Worm (Caenorhabditis elegans) whole organism, L1 larva: ENCODE measurements around the gene cone-1.

Experiments used
- C34B4.2 ChIP-seq: sonication (generic microtip); optimal IDR thresholded peaks from 2 replicates; lab custom pipeline; 2017; ENCODE audit warnings: mild to moderate bottlenecking, missing genetic modification characterization, missing compliant biosample characterization
- F16B12.6 ChIP-seq: fragments of 150-350 bp; optimal IDR thresholded peaks from 2 replicates; lab custom pipeline; 2014; ENCODE audit warnings: missing biosample characterization, missing genetic modification characterization
- alr-1 ChIP-seq: fragments of 200-800 bp; sonication (Bioruptor generic); optimal IDR thresholded peaks from 2 replicates; lab custom pipeline; 2018; ENCODE audit warnings: borderline replicate concordance, mild to moderate bottlenecking, missing genetic modification characterization, missing compliant biosample characterization
- aly-2 ChIP-seq: fragments of 150-350 bp; optimal IDR thresholded peaks from 2 replicates; lab custom pipeline; 2014; ENCODE audit warnings: missing biosample characterization, missing genetic modification characterization
- ama-1 ChIP-seq: fragments of 150-350 bp; optimal IDR thresholded peaks from 2 replicates; lab custom pipeline; 2014
- blmp-1 ChIP-seq: fragments of 150-350 bp; optimal IDR thresholded peaks from 2 replicates; lab custom pipeline; 2014; ENCODE audit warnings: missing biosample characterization, missing genetic modification characterization
- ceh-82 ChIP-seq, 3 experiments: fragments of 150-350 bp in 1 of 3; sonication (generic microtip) in 2 of 3; optimal IDR thresholded peaks; 2 replicates each; lab custom pipeline; 2014 to 2017; ENCODE audit warnings: missing biosample characterization in 3 of 3, missing genetic modification characterization in 3 of 3
- ceh-88 ChIP-seq: fragments of 200-800 bp; sonication (Bioruptor generic); IDR thresholded peaks from 2 replicates; pipeline ENCODE4 v1.3.6; 2022; ENCODE audit warnings: missing genetic modification characterization, missing compliant biosample characterization
- dpl-1 ChIP-seq, 3 experiments: fragments of 150-350 bp in 2 of 3; sonication (generic microtip) in 1 of 3; optimal IDR thresholded peaks; 2 replicates each; lab custom pipeline; 2014 to 2017; ENCODE audit warnings: missing biosample characterization in 3 of 3, missing genetic modification characterization in 3 of 3, missing genetic modification reagents in 3 of 3
- dsc-1 ChIP-seq: sonication (generic microtip); optimal IDR thresholded peaks from 2 replicates; lab custom pipeline; 2016; ENCODE audit warnings: mild to moderate bottlenecking, missing genetic modification characterization, missing compliant biosample characterization
- efl-1 ChIP-seq, 4 experiments: fragments of 150-350 bp; optimal IDR thresholded peaks in 3 of 4; peaks in 1 of 4; 1 replicate in 1 of 4; 2 replicates in 3 of 4; lab custom pipeline; 2014; ENCODE audit warnings: missing biosample characterization in 2 of 4, missing genetic modification characterization in 2 of 4, missing genetic modification reagents in 2 of 4
- efl-3 ChIP-seq: fragments of 200-800 bp; sonication (Bioruptor generic); optimal IDR thresholded peaks from 2 replicates; lab custom pipeline; 2018; ENCODE audit warnings: mild to moderate bottlenecking, missing genetic modification characterization, missing compliant biosample characterization
- egl-13 ChIP-seq: sonication (generic microtip); optimal IDR thresholded peaks from 2 replicates; lab custom pipeline; 2016; ENCODE audit warnings: missing genotype, missing genetic modification reagents, missing genetic modification characterization, missing compliant biosample characterization
- ets-5 ChIP-seq: fragments of 200-800 bp; sonication (Bioruptor generic); IDR thresholded peaks from 2 replicates; pipeline ENCODE4 v1.3.6; 2022; ENCODE audit warnings: missing genetic modification characterization, missing compliant biosample characterization
- fkh-10 ChIP-seq: sonication (generic microtip); optimal IDR thresholded peaks from 2 replicates; lab custom pipeline; 2017; ENCODE audit warnings: missing biosample characterization, missing genetic modification reagents, missing genetic modification characterization
- fos-1 ChIP-seq: fragments of 150-350 bp; optimal IDR thresholded peaks from 2 replicates; lab custom pipeline; 2014; ENCODE audit warnings: missing biosample characterization, missing genetic modification characterization
- hlh-4 ChIP-seq: sonication (generic microtip); optimal IDR thresholded peaks from 2 replicates; lab custom pipeline; 2016; ENCODE audit warnings: mild to moderate bottlenecking, missing genetic modification characterization, missing compliant biosample characterization
- hpl-2 ChIP-seq: fragments of 150-350 bp; optimal IDR thresholded peaks from 2 replicates; lab custom pipeline; 2014; ENCODE audit warnings: missing biosample characterization, missing genetic modification reagents, missing genetic modification characterization
- irx-1 ChIP-seq: sonication (generic microtip); optimal IDR thresholded peaks from 2 replicates; lab custom pipeline; 2016; ENCODE audit warnings: missing genetic modification characterization, missing compliant biosample characterization
- lin-13 ChIP-seq: fragments of 150-350 bp; optimal IDR thresholded peaks from 2 replicates; lab custom pipeline; 2014; ENCODE audit warnings: missing biosample characterization, missing genetic modification reagents, missing genetic modification characterization
- lin-35 ChIP-seq, 2 experiments: fragments of 150-350 bp; optimal IDR thresholded peaks; 2 replicates each; lab custom pipeline; 2014; ENCODE audit warnings: missing biosample characterization in 2 of 2, missing genetic modification characterization in 2 of 2, missing genetic modification reagents in 2 of 2
- lsy-2 ChIP-seq, 2 experiments: fragments of 150-350 bp; optimal IDR thresholded peaks; 2 replicates each; lab custom pipeline; 2014; ENCODE audit warnings: missing biosample characterization in 2 of 2, missing genetic modification characterization in 2 of 2
- mab-9 ChIP-seq: fragments of 200-800 bp; sonication (Bioruptor generic); IDR thresholded peaks from 2 replicates; pipeline ENCODE4 v1.3.6; 2022; ENCODE audit warnings: missing genetic modification reagents, missing genetic modification characterization, missing compliant biosample characterization
- mef-2 ChIP-seq: fragments of 150-350 bp; optimal IDR thresholded peaks from 2 replicates; lab custom pipeline; 2014; ENCODE audit warnings: missing biosample characterization, missing genetic modification characterization
- mep-1 ChIP-seq: fragments of 150-350 bp; optimal IDR thresholded peaks from 2 replicates; lab custom pipeline; 2014; ENCODE audit warnings: missing biosample characterization, missing genetic modification characterization
- nhr-20 ChIP-seq: sonication (generic microtip); optimal IDR thresholded peaks from 2 replicates; lab custom pipeline; 2016; ENCODE audit warnings: mild to moderate bottlenecking, missing genetic modification characterization, missing compliant biosample characterization
- nhr-28 ChIP-seq: fragments of 150-350 bp; optimal IDR thresholded peaks from 2 replicates; lab custom pipeline; 2014; ENCODE audit warnings: missing biosample characterization, missing genetic modification characterization
- nhr-47 ChIP-seq: sonication (generic microtip); optimal IDR thresholded peaks from 2 replicates; lab custom pipeline; 2016; ENCODE audit warnings: mild to moderate bottlenecking, missing genetic modification characterization, moderate library complexity, missing compliant biosample characterization
- nhr-84 ChIP-seq: sonication (generic microtip); optimal IDR thresholded peaks from 2 replicates; lab custom pipeline; 2017; ENCODE audit warnings: missing biosample characterization, missing genetic modification characterization
- nhr-85 ChIP-seq: sonication (generic microtip); peaks from one replicate; lab custom pipeline; 2016; ENCODE audit warnings: missing genetic modification characterization, inconsistent platforms, missing compliant biosample characterization
- pqm-1 ChIP-seq: sonication (generic microtip); optimal IDR thresholded peaks from 3 replicates; lab custom pipeline; 2017; ENCODE audit warnings: missing biosample characterization, missing genetic modification characterization
- skn-1 ChIP-seq: fragments of 150-350 bp; optimal IDR thresholded peaks from 2 replicates; lab custom pipeline; 2014; ENCODE audit warnings: missing biosample characterization, missing genetic modification characterization
- snpc-4 ChIP-seq: fragments of 150-350 bp; optimal IDR thresholded peaks from 2 replicates; lab custom pipeline; 2014; ENCODE audit warnings: missing biosample characterization, missing genetic modification characterization
- snu-23 ChIP-seq: sonication (generic microtip); optimal IDR thresholded peaks from 2 replicates; lab custom pipeline; 2016; ENCODE audit warnings: missing genetic modification characterization, missing compliant biosample characterization
- sptf-1 ChIP-seq: fragments of 150-350 bp; optimal IDR thresholded peaks from 2 replicates; lab custom pipeline; 2014; ENCODE audit warnings: missing biosample characterization, missing genetic modification characterization
- tbx-2 ChIP-seq: sonication (generic microtip); optimal IDR thresholded peaks from 2 replicates; lab custom pipeline; 2016; ENCODE audit warnings: missing genetic modification characterization, missing compliant biosample characterization
- tlp-1 ChIP-seq: fragments of 150-350 bp; optimal IDR thresholded peaks from 2 replicates; lab custom pipeline; 2014; ENCODE audit warnings: missing biosample characterization, missing genetic modification characterization
- unc-30 ChIP-seq: sonication (generic microtip); optimal IDR thresholded peaks from 2 replicates; lab custom pipeline; 2017; ENCODE audit warnings: missing biosample characterization, missing genetic modification characterization
- unc-62 ChIP-seq: fragments of 150-350 bp; optimal IDR thresholded peaks from 2 replicates; lab custom pipeline; 2014; ENCODE audit warnings: missing biosample characterization, missing genetic modification reagents, missing genetic modification characterization
- xbp-1 ChIP-seq: sonication (generic microtip); optimal IDR thresholded peaks from 2 replicates; lab custom pipeline; 2016; ENCODE audit warnings: missing genetic modification characterization, missing compliant biosample characterization
- zag-1 ChIP-seq: fragments of 150-350 bp; optimal IDR thresholded peaks from 2 replicates; lab custom pipeline; 2014; ENCODE audit warnings: missing biosample characterization, missing genetic modification characterization
- ztf-11 ChIP-seq, 2 experiments: sonication (generic microtip); optimal IDR thresholded peaks; 2 replicates each; lab custom pipeline; 2016 to 2017; ENCODE audit warnings: missing genetic modification characterization in 2 of 2, missing biosample characterization in 1 of 2, missing compliant biosample characterization in 1 of 2

cone-1 gene

ce11 chrIII:2530313-2530712 is at the start of gene cone-1:
TSS of gene cone-1 (plus strand) at chrIII:2530613.
- no peak for TF ChIP-seq fos-1 (tag; lab: Kevin White, UChicago)
- TF ChIP-seq ztf-11 (tag; optimal IDR thresholded peaks at IDR 0.05; lab: Kevin White, UChicago), result no peak
- no peak for TF ChIP-seq zag-1
- no peak for TF ChIP-seq aly-2 (tag; lab: Kevin White, UChicago)
- no peak for TF ChIP-seq tbx-2 (tag; lab: Kevin White, UChicago)
- TF ChIP-seq efl-3 (GFP tag; lab: Kevin White, UChicago), result no peak
- TF ChIP-seq dsc-1 (tag; lab: Kevin White, UChicago), result no peak
- TF ChIP-seq nhr-28 (tag; lab: Kevin White, UChicago), result no peak
- no peak for TF ChIP-seq nhr-47 (tag; lab: Kevin White, UChicago)

ce11 chrIII:2482171-2482570 is 48.2 kb upstream of the cone-1 start:
- peak; percentile 30 to 61 for TF ChIP-seq lsy-2 (tag; optimal IDR thresholded peaks at IDR 0.05; lab: Kevin White, UChicago)
- TF ChIP-seq unc-62 (GFP tag; lab: Kevin White, UChicago), result no peak
- no peak for TF ChIP-seq hlh-4 (tag; lab: Kevin White, UChicago)
- no peak for TF ChIP-seq fkh-10 (GFP tag; lab: Kevin White, UChicago)
- TF ChIP-seq ceh-88 (GFP tag; lab: Robert Waterston, UW), result no peak
- no peak for TF ChIP-seq mep-1 (tag; lab: Kevin White, UChicago)
- TF ChIP-seq skn-1 (tag; lab: Kevin White, UChicago), result no peak
- no peak for TF ChIP-seq mef-2 (tag; lab: Kevin White, UChicago)
- peak; percentile 51 for TF ChIP-seq lin-13 (GFP tag; lab: Kevin White, UChicago)
- no peak for TF ChIP-seq mab-9
- no peak for TF ChIP-seq hpl-2 (GFP tag; lab: Kevin White, UChicago)
- peak; percentile 58 for TF ChIP-seq nhr-85 (tag; lab: Kevin White, UChicago)
- no peak for TF ChIP-seq nhr-84
- no peak for TF ChIP-seq egl-13 (tag; lab: Kevin White, UChicago)
- no peak for TF ChIP-seq ets-5 (GFP tag; lab: Robert Waterston, UW)
- no peak for TF ChIP-seq snpc-4 (tag; lab: Kevin White, UChicago)
- TF ChIP-seq, all 84 proteins: peak for 3

- TF ChIP-seq nhr-20 (tag; lab: Kevin White, UChicago) (no peak), unc-30 (no peak), alr-1 (tag; lab: Kevin White, UChicago) (no peak)
Observed at ce11 chrIII:2482754-2483153, 47.7 kb upstream of the cone-1 start.

DNA sequence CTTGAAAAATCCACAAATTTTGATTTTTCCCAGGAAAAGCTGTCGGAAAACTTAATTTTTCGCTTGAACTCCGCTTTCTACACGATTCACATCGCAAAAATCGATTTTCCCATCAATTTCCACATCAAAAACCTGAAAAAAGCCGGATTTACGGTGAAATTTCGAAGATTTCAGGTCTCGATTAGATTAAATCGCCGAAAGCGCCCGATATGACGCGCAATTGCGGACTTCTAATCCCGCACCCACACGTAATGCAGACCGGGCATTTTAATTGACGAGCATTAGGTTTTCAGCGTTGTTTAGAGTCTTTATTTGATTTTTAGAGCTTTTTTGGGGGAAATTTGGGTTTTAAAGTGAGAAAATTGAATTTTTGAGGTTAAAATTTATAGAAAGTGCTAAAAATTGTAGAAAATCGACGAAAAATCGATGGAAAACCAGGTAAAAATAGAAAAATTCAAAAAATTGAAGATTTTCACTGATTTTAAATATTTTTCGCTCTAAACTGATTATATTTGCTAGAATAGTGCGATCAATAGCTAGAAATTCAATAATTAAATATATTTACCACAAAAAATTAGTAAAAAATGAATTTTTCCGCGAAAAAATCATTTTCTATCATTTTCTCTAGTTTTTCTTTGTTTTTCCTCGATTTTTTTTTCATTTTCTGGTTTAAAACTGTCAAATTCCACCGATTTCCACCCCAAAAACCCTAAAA is 43.2 kb upstream of the cone-1 start, which contains the start of gene Y54F10AL.1:
TSS of gene Y54F10AL.1 (plus strand) at position 665 of the 715 bp plus-strand sequence.
- TF ChIP-seq skn-1 (tag; lab: Kevin White, UChicago) (peak; percentile 20), tbx-2 (tag; lab: Kevin White, UChicago) (no peak), lin-35 (GFP tag; optimal IDR thresholded peaks at IDR 0.05; lab: Kevin White, UChicago) (peak; percentile 39 to 48), xbp-1 (peak; percentile 38), sptf-1 (no peak), lsy-2 (tag; optimal IDR thresholded peaks at IDR 0.05; lab: Kevin White, UChicago) (peak; percentile 58 to 61), pqm-1 (tag; lab: Kevin White, UChicago) (no peak), nhr-84 (no peak), C34B4.2 (tag; lab: Kevin White, UChicago) (no peak), irx-1 (tag; lab: Kevin White, UChicago) (no peak), ama-1 (no peak), dpl-1 (GFP tag; optimal IDR thresholded peaks at IDR 0.05; lab: Kevin White, UChicago) (peak in 2 of 3 experiments; percentile 35 to 67), ceh-82 (tag; optimal IDR thresholded peaks at IDR 0.05; lab: Kevin White, UChicago) (peak in 1 of 3 experiments; percentile 15), F16B12.6 (peak; percentile 88), blmp-1 (tag; lab: Kevin White, UChicago) (peak; percentile 29), unc-62 (GFP tag; lab: Kevin White, UChicago) (no peak), efl-1 (optimal IDR thresholded peaks at IDR 0.05; lab: Kevin White, UChicago) (peak; percentile 40 to 57), efl-1 (GFP tag; optimal IDR thresholded peaks at IDR 0.05 in 1 of 2; lab: Kevin White, UChicago) (peak; percentile 53 to 94), mep-1 (tag; lab: Kevin White, UChicago) (peak; percentile 26), snu-23 (GFP tag; lab: Kevin White, UChicago) (peak; percentile 44), tlp-1 (no peak)
